Worm (Caenorhabditis elegans): ENCODE data around the gene ZK666.12.

ZK666.12 gene

DNA sequence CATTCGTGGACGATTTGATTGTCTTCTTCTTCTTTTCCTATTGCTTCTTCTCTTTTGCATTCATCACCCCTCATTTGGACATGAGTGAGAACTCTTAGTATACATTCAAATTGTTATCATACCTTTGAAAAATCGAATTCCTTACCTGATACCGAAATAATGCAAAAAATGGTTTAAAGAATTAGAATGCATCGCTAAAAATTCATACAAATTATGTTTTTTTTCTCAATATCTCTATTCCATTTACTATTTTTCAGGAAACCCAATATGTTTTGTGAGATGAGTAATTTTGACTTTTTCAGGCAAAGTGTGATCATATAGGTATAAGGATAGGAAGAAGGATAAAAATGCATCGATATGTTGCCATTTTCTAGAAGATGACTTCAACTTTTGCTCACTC, 39.0 kb upstream of the ZK666.12 start, which contains the start of gene ZK673.11:
TSS of gene ZK673.11 (plus strand) at position 301 of the 400 bp plus-strand sequence.
- TF ChIP-seq nfya-1 (tag; optimal IDR thresholded peaks at IDR 0.05; ENCODE audit: borderline replicate concordance, insufficient read depth) (no peak), unc-130 (GFP tag; optimal IDR thresholded peaks at IDR 0.05) (no peak), Y79H2A.3 (GFP tag; conservative IDR thresholded peaks at IDR 0.05) (no peak), ceh-91 (GFP tag; IDR thresholded peaks at IDR 0.05) (no peak), ztf-26 (tag; optimal IDR thresholded peaks at IDR 0.05) (no peak), aptf-2 (GFP tag; conservative IDR thresholded peaks at IDR 0.05) (no peak), attf-5 (GFP tag; optimal IDR thresholded peaks at IDR 0.05) (no peak), egl-18 (GFP tag; IDR thresholded peaks at IDR 0.05) (no peak)

DNA sequence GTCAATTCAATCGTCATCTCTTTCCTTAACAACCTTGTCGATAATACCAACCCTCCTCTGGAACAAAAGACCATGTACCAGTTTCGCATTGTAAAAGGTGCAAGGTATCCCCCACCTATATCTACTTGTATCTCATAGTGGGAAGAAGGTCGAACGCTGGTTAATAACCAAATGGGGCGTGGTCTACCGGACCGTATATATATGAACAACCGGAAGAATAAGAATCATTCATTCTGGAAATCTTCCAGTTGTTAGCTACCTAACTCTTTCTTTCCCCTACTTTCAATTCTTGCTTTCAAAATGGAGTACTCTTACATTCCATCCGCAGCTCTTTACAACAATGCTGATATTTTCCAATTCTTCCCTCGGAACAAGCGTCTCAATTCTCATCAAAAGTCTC, 34.8 kb upstream of the ZK666.12 start, which contains the start of gene ZK673.5:
TSS of gene ZK673.5 (plus strand) at position 301 of the 400 bp plus-strand sequence.
- TF ChIP-seq madf-8 (GFP tag; conservative IDR thresholded peaks at IDR 0.05) (no peak), Y53F4B.3 (GFP tag; IDR thresholded peaks at IDR 0.05) (no peak), let-526 (GFP tag; IDR thresholded peaks at IDR 0.05) (no peak), Y95B8A.8 (GFP tag; IDR thresholded peaks at IDR 0.05) (no peak), egrh-3 (GFP tag; IDR thresholded peaks at IDR 0.05) (no peak), rec-8 (tag; optimal IDR thresholded peaks at IDR 0.05) (no peak), B0261.1 (tag; optimal IDR thresholded peaks at IDR 0.05) (no peak), mxl-1 (tag; optimal IDR thresholded peaks at IDR 0.05) (no peak), madf-10 (tag; optimal IDR thresholded peaks at IDR 0.05) (no peak)

DNA sequence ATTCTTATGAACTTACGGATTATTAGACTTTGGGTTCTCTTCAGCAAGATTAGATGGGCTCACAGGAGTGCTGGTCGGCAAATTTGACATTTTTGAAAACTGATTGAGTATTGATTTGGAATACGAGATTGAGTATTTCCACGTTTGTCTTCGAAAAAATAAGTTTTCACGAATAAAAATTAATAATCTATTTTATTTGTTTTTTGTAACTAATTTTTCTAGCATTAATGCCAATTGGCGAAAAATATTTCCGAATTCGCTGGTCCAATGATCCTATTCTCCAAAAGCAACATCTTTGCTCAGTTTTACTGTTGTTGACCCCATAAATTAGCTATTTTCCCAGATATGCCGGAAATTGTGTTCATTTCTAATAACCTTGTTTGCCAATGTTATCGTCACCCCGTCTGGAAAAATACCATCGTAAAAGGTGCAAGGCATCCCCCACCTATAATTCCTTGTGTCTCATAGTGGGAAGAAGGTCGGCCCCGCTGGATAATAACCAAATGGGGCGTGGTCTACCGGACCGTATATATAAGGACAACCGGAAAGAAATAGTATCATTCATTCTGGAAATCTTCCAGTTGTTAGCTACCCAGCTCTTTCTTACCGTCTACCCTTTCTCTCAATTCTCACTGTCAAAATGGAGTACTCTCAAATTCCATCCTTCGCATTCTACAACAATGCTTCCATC, 31.6 kb upstream of the ZK666.12 start, which contains the start of the genes ZK673.6 and sdz-37:
TSS of gene ZK673.6 (minus strand) at position 101 of the 691 bp plus-strand sequence.
TSS of gene sdz-37 (plus strand) at position 641 of the 691 bp plus-strand sequence.
- TF ChIP-seq lag-1 (GFP tag; IDR thresholded peaks at IDR 0.05) (no peak), hsf-1 (GFP tag; IDR thresholded peaks at IDR 0.05) (no peak), rcor-1 (GFP tag; IDR thresholded peaks at IDR 0.05) (no peak), tbp1 (GFP tag; optimal IDR thresholded peaks at IDR 0.05) (no peak), akir-1 (GFP tag; optimal IDR thresholded peaks at IDR 0.05) (no peak), mel-28 (tag; optimal IDR thresholded peaks at IDR 0.05; ENCODE audit: borderline replicate concordance) (no peak), nhr-80 (tag; optimal IDR thresholded peaks at IDR 0.05) (no peak), gei-17 (GFP tag; optimal IDR thresholded peaks at IDR 0.05) (no peak)

DNA sequence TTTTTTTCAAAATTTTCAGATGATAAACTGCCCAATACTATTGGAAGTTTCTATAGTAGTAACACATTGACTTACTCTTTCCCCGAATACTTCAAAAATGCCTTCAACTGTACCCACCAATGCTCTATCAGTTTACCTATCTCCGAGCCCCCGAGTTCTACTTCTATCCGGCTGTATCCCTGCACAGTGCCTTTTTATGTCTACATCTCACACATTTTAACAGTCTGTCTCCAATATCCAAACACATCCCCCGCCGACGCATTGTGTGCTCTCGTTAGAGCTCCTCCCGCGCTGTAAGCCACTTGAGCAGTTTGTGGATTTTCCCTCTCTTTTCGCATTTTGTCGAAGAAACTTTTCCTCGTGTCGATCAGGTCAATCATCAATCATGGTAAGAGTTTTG, 29.5 kb upstream of the ZK666.12 start, which contains the start of gene tnc-2:
TSS of gene tnc-2 (plus strand) at position 301 of the 400 bp plus-strand sequence.
- TF ChIP-seq mxl-1 (tag; optimal IDR thresholded peaks at IDR 0.05) (no peak), ekl-4 (GFP tag; IDR thresholded peaks at IDR 0.05) (no peak), ceh-91 (GFP tag; IDR thresholded peaks at IDR 0.05) (no peak), ama-1 (optimal IDR thresholded peaks at IDR 0.05) (no peak), ama-1 (GFP tag; optimal IDR thresholded peaks at IDR 0.05) (no peak), B0019.2 (GFP tag; conservative IDR thresholded peaks at IDR 0.05) (no peak), Y53F4B.3 (GFP tag; IDR thresholded peaks at IDR 0.05) (no peak), zfh-2 (GFP tag; conservative IDR thresholded peaks at IDR 0.05) (no peak), hlh-12 (tag; optimal IDR thresholded peaks at IDR 0.05) (no peak), lin-40 (tag; optimal IDR thresholded peaks at IDR 0.05) (no peak), ZK185.1 (tag; optimal IDR thresholded peaks at IDR 0.05; ENCODE audit: poor library complexity, severe bottlenecking) (no peak), bed-2 (GFP tag; IDR thresholded peaks at IDR 0.05) (no peak), ceh-58 (GFP tag; IDR thresholded peaks at IDR 0.05) (no peak), egl-44 (GFP tag; IDR thresholded peaks at IDR 0.05) (no peak)
